Worm (Caenorhabditis elegans): ENCODE data around the gene rpia-1.

rpia-1 gene

DNA sequence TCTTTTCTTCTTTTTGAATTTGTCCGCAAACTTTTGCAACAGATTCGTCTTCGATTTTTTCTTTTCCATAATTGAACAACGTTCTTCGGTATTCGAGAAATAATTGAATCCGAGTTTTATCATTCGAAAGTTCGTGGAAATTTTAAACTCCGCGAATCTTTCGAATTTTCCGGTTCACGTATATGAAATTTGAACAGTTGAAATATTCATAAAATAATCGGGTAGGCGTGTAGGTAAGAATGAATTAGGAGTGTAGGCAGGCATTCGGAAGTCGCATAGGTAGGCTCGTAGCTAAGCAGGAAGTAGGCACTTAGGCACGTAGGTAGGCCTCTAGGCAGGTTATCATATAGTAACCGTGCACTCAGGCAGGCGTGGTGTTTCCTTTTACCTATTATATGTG, 15.2 kb downstream of the rpia-1 start, which contains the start of gene B0280.11:
TSS of gene B0280.11 (minus strand) at position 101 of the 400 bp plus-strand sequence.
- no peak for TF ChIP-seq W03F9.2 (tag; optimal IDR thresholded peaks at IDR 0.05)
- no peak for TF ChIP-seq him-1 (tag; optimal IDR thresholded peaks at IDR 0.05)
- no peak for TF ChIP-seq dao-5 (tag; optimal IDR thresholded peaks at IDR 0.05)

DNA sequence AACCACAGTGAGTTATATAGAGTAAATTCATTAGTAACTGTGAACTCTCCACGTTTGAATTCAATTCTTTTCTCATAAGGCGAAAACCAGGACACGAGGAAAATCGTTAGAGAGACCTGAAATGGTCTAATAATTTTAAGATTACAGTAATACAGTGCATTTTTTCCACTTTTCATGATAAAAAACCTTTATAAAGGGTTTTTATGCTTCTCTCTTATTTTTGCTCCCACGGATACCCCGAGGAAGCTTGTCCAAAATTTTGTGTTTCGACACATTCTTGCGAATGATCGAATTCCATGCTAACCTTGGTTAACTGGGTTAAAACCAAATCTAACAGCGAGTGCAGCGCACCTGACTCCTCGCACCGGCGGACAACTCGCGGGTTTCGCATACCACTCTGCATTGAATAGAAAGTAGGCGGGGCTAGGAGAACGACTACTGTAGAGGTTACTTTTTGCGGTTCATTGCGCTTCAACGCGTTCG, 17.3 kb downstream of the rpia-1 start:
- TF ChIP-seq W03F9.2 (tag; optimal IDR thresholded peaks at IDR 0.05) (no peak), dao-5 (tag; optimal IDR thresholded peaks at IDR 0.05) (no peak), him-1 (tag; optimal IDR thresholded peaks at IDR 0.05) (no peak)

DNA sequence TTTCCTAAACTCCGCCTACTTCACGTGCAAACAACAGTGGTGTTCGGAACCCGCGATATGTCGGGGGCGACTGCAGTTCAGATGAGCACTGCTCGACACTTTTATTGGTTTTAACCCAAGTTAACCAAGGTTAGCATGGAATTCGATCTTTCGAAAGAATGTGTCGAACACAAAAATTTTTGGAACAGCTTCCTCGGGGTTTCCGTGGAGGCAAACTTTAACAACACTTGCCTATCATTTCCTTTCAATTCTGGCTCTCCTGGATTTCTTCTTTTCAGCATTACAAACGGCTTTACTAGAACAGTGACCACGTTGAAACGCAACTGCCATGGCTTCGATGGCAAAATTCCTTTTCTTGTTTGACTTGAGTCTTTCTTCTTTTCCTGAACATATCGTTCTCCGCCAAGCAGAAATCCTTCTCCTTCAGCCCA, 18.4 kb downstream of the rpia-1 start:
- TF ChIP-seq W03F9.2 (tag; optimal IDR thresholded peaks at IDR 0.05), result peak; percentile 66
- no peak for TF ChIP-seq him-1 (tag; optimal IDR thresholded peaks at IDR 0.05)
- TF ChIP-seq dao-5 (tag; optimal IDR thresholded peaks at IDR 0.05), result no peak

ce11 chrIII:7142172-7142601, 19.3 kb downstream of the rpia-1 start:
- no peak for TF ChIP-seq him-1 (tag; optimal IDR thresholded peaks at IDR 0.05)
- TF ChIP-seq dao-5 (tag; optimal IDR thresholded peaks at IDR 0.05), result no peak
- no peak for TF ChIP-seq W03F9.2 (tag; optimal IDR thresholded peaks at IDR 0.05)

DNA sequence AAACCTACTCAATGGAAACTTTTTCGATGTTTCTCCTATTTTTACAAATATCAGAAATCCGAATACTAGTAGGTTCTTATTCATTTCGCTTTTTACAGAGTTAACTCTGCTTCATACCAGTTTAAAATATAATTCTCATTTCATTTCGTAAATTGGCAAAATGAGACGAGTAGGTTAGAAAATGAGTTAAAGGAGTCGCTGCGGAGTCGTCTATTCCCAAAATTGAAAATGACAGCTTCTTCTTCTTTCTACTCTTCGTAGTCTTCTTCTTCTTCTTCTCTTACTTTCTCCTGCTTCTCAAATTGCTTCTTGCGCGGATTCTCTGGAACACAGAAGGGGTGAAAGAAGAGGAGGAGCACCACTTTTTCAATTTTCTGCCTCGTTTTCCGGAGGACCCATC, 21.8 kb downstream of the rpia-1 start, which contains the start of gene glr-2:
TSS of gene glr-2 (minus strand) at position 211 of the 400 bp plus-strand sequence.
- TF ChIP-seq W03F9.2 (tag; optimal IDR thresholded peaks at IDR 0.05) (no peak), him-1 (tag; optimal IDR thresholded peaks at IDR 0.05) (no peak), dao-5 (tag; optimal IDR thresholded peaks at IDR 0.05) (no peak)

DNA sequence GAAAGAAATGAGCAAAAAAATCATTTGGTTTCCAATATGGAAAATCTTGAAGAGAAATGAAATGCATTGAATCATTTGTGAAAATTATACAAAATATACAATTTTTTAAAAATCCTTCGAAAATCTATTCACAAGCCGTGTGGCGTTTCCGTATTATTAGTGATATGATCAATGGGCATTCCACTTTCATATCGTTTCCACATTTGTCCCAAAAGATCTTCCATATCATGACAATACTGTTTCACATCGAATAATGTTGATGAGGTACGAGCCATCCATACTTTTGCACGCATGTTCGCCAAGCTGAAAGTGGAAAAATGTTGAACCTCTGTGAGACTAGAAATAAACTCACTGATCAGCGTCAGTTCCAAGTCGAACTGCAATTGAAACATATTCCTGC, 23.4 kb downstream of the rpia-1 start:
- TF ChIP-seq W03F9.2 (tag; optimal IDR thresholded peaks at IDR 0.05) (no peak), dao-5 (tag; optimal IDR thresholded peaks at IDR 0.05) (no peak)

- TF ChIP-seq dao-5 (tag; optimal IDR thresholded peaks at IDR 0.05) (no peak), him-1 (tag; optimal IDR thresholded peaks at IDR 0.05) (no peak), W03F9.2 (tag; optimal IDR thresholded peaks at IDR 0.05) (no peak)
Observed at ce11 chrIII:7148191-7148590, 25.3 kb downstream of the rpia-1 start.

DNA sequence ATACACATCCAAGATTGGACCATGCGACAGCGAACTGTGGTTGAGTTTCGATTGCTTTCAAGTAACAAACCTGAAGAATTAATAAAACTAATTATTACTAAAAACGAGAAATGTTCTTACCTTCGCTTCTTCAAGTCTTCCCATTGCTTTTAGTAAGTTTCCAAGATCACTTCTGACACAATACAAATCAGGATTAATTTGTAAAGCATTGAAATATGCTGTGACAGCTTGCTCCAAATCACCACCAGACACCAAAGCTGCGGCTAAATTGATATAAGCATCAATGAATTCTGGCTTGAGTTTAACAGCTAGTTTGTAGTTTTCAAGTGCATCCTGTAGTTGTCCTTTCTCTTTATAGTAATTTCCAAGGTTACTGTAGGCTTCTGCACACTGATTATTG, 27.2 kb downstream of the rpia-1 start:
- TF ChIP-seq dao-5 (tag; optimal IDR thresholded peaks at IDR 0.05) (no peak), W03F9.2 (tag; optimal IDR thresholded peaks at IDR 0.05) (no peak), him-1 (tag; optimal IDR thresholded peaks at IDR 0.05) (no peak)

ce11 chrIII:7152569-7152968, 29.6 kb downstream of the rpia-1 start:
- no peak for TF ChIP-seq dao-5 (tag; optimal IDR thresholded peaks at IDR 0.05)
- no peak for TF ChIP-seq W03F9.2 (tag; optimal IDR thresholded peaks at IDR 0.05)
- no peak for TF ChIP-seq him-1 (tag; optimal IDR thresholded peaks at IDR 0.05)

ce11 chrIII:7153747-7154238, 30.9 kb downstream of the rpia-1 start, which contains the start of gene ogt-1:
TSS of gene ogt-1 (minus strand) at chrIII:7153797.
- TF ChIP-seq him-1 (tag; optimal IDR thresholded peaks at IDR 0.05), result peak; percentile 26
- TF ChIP-seq W03F9.2 (tag; optimal IDR thresholded peaks at IDR 0.05), result peak; percentile 74
- no peak for TF ChIP-seq dao-5 (tag; optimal IDR thresholded peaks at IDR 0.05)

DNA sequence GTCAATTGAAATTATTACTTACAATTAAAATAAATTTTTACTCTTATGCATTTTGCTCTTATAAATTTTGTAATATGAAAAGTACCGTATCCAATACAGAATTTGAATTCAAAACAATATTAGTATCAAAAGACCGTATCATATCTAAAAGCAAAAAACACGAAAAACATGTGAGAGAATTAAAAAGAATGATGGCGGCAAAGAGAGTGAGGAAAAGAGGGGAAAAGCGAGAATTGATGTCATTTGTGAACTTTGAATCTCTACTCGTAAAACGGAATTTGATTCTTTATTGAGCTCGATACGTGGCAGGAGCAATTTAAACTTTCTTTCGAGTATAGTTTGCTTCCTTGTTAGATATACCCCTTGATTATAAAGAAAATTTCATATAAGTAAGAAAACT, 31.6 kb downstream of the rpia-1 start:
- TF ChIP-seq dao-5 (tag; optimal IDR thresholded peaks at IDR 0.05) (no peak), W03F9.2 (tag; optimal IDR thresholded peaks at IDR 0.05) (no peak), him-1 (tag; optimal IDR thresholded peaks at IDR 0.05) (no peak)

DNA sequence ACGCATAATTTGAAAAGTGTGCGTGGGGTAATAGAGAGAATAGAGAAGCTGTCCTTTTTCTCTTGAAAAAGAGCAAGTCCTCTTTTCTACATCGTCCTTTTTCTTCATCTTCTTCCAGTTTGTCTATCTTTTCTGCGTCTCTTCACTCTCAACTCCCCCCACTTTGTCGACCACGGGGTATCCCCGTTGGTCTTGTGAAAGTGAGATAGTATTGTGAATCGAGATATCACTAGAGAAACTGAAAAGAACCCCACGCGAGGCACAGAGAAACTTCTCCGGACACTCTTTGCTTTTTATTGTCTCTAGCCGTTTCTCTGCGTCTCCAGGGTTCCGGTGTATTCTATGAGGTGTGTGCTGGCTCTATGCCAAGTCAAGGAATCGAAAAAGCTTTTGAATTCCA, 32.7 kb downstream of the rpia-1 start:
- no peak for TF ChIP-seq dao-5 (tag; optimal IDR thresholded peaks at IDR 0.05)
- TF ChIP-seq W03F9.2 (tag; optimal IDR thresholded peaks at IDR 0.05), result peak; percentile 51
- peak; percentile 88 for TF ChIP-seq him-1 (tag; optimal IDR thresholded peaks at IDR 0.05)

DNA sequence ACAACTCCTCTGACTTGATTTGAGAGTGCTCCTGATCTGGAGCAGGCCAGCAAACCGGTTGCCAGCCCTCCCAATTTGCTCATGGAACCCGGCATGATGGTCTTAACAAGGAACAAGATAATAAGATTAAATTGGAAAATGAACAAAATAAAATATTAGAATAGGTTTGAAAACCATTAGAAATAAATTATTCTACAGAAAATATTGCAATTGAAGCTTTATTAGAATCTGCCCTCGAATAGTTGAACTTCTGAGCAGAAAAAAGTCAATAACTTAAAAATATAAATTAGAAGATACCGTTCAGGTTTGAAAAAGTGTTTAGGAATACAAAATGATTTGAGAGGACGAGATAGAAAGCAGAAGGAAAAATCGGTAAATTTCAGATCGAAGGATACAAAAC, 35.8 kb downstream of the rpia-1 start, which contains the start of gene nuo-4:
TSS of gene nuo-4 (minus strand) at position 101 of the 400 bp plus-strand sequence.
- no peak for TF ChIP-seq him-1 (tag; optimal IDR thresholded peaks at IDR 0.05)
- TF ChIP-seq W03F9.2 (tag; optimal IDR thresholded peaks at IDR 0.05), result no peak

DNA sequence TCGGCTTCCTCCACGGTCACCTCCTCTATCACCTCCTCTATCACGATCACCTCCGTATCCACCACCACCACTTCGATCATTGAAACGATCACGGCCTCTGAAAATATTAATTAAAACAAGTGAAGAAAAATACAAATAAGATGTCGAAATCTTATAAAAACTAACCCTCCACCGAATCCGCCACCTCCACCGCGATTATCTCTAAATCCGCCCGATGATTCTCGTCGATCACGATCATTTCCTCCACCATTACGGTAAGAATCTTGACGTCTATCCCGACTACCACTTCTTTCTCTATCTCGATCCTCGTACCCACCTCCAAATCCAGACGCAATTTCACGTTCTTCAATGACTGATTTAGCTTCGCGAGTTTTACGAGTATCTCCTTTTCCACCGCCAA, 36.3 kb downstream of the rpia-1 start:
- TF ChIP-seq dao-5 (tag; optimal IDR thresholded peaks at IDR 0.05), result no peak
- TF ChIP-seq W03F9.2 (tag; optimal IDR thresholded peaks at IDR 0.05), result no peak
- TF ChIP-seq him-1 (tag; optimal IDR thresholded peaks at IDR 0.05), result no peak

DNA sequence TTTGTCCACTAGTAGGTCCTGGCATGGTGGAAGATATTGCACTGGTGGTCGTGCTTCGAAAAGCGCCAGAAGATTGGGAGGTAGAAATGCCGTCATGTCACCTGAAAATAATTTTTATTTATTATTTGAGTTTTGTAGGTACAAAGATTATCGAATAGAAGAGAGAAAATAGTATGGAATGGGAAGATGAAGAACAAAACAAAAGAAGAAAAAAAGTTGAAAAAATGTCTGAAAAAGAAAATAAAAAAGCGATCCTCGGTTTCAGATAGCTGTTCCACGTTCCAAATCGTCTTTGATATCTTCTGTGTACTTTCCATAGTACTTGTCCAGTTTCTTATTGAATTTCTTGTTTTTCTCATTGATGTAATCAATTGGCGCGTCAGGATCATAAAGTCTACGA, 38.1 kb downstream of the rpia-1 start, which contains the start of gene rnp-7:
TSS of gene rnp-7 (minus strand) at position 101 of the 400 bp plus-strand sequence.
- no peak for TF ChIP-seq W03F9.2 (tag; optimal IDR thresholded peaks at IDR 0.05)
- TF ChIP-seq him-1 (tag; optimal IDR thresholded peaks at IDR 0.05), result no peak
- TF ChIP-seq dao-5 (tag; optimal IDR thresholded peaks at IDR 0.05), result no peak
